Fruit fly (Drosophila melanogaster): ENCODE measurements around the gene CG7530.

dm6 chr3R:14690065-14690464 lies 41.2 kb downstream of the CG7530 start:
- TF ChIP-seq woc (GFP tag; optimal IDR thresholded peaks at IDR 0.05), result no peak
- no peak for TF ChIP-seq usp (GFP tag; optimal IDR thresholded peaks at IDR 0.05)
- no peak for TF ChIP-seq Hr83 (GFP tag; optimal IDR thresholded peaks at IDR 0.05; ENCODE audit: poor library complexity, severe bottlenecking)
- TF ChIP-seq pan (optimal IDR thresholded peaks at IDR 0.05), result no peak
- no peak for TF ChIP-seq Abd-B (GFP tag; optimal IDR thresholded peaks at IDR 0.05)
- TF ChIP-seq h (GFP tag; optimal IDR thresholded peaks at IDR 0.05), result no peak
- TF ChIP-seq tai (GFP tag; optimal IDR thresholded peaks at IDR 0.05), result no peak
- no peak for TF ChIP-seq psq (GFP tag; optimal IDR thresholded peaks at IDR 0.05)
- no peak for TF ChIP-seq br (GFP tag; optimal IDR thresholded peaks at IDR 0.05)
- TF ChIP-seq Vsx2 (GFP tag; optimal IDR thresholded peaks at IDR 0.05; ENCODE audit: partially characterized antibody), result no peak
- no peak for TF ChIP-seq CG32264 (GFP tag; optimal IDR thresholded peaks at IDR 0.05)
